Fruit fly (Drosophila melanogaster) whole organism, wandering third instar larva: ENCODE results near the gene Cluap1.

Experiments
- Abd-B ChIP-seq: fragments of >200 bp; optimal IDR thresholded peaks from 2 replicates; lab custom pipeline; 2017; ENCODE audit warnings: missing biosample characterization, missing genetic modification characterization
- Dfd ChIP-seq: fragments of >200 bp; optimal IDR thresholded peaks from 2 replicates; lab custom pipeline; 2017; ENCODE audit warnings: missing biosample characterization, missing genetic modification characterization
- h ChIP-seq: fragments of 200-800 bp; sonication (Bioruptor generic); optimal IDR thresholded peaks from 3 replicates; lab custom pipeline; 2016; ENCODE audit warnings: missing biosample characterization, mild to moderate bottlenecking, missing genetic modification characterization
- tai ChIP-seq: sonication (Bioruptor generic); optimal IDR thresholded peaks from 2 replicates; lab custom pipeline; 2016; ENCODE audit warnings: missing biosample characterization, missing genetic modification characterization

- no peak for TF ChIP-seq tai (GFP tag; lab: Kevin White, UChicago)
- no peak for TF ChIP-seq h (GFP tag; lab: Kevin White, UChicago)
- TF ChIP-seq Abd-B: no peak
- TF ChIP-seq Dfd: no peak
These were observed 33.3 kb downstream of the Cluap1 start for dm6 chrX:22510776-22511175.
